Worm (Caenorhabditis elegans): ENCODE data around the gene F11G11.14.
A peak's percentile ranks its signal among the peaks of the same experiment; 100 is the strongest.

The F11G11.14 gene

DNA sequence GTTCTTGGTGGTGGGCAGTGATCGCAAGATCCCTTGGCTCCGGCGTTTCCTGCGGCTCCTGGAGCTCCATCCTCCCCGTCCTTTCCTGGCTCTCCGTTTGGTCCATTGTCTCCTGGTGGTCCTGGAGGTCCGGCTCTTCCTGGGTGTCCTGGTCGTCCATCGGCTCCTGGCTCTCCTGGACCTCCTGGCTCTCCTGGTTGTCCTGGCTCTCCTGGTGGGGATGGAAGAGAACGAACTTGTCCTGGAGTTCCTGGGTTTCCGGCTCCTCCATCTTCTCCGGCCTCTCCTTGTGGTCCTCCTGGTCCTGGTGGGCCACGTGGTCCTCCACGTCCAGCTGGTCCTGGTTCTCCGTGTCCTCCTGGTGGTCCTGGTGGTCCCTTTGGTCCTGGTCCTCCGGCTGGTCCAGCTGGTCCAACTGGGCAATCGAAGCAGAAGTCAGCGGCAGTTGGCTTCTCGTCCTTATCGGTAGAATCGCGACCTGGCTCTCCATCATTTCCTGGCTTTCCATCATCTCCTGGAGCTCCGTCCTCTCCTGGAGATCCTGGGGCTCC, 6.4 kb downstream of the F11G11.14 start:
- TF ChIP-seq egl-43 (GFP tag; IDR thresholded peaks at IDR 0.05) (0 out of 2 replicates have a peak, but pooled peaks have one; percentile 33), aha-1 (tag) (peak; percentile 7), ctbp-1 (GFP tag; IDR thresholded peaks at IDR 0.05) (0 out of 2 replicates have a peak, but pooled peaks have one; percentile 29), lir-3 (tag; optimal IDR thresholded peaks at IDR 0.05) (no peak), madf-9 (GFP tag; conservative IDR thresholded peaks at IDR 0.05) (peak; percentile 2; the same call in 1 of the 2 replicates), set-16 (GFP tag; IDR thresholded peaks at IDR 0.05) (peak; percentile 98)

DNA sequence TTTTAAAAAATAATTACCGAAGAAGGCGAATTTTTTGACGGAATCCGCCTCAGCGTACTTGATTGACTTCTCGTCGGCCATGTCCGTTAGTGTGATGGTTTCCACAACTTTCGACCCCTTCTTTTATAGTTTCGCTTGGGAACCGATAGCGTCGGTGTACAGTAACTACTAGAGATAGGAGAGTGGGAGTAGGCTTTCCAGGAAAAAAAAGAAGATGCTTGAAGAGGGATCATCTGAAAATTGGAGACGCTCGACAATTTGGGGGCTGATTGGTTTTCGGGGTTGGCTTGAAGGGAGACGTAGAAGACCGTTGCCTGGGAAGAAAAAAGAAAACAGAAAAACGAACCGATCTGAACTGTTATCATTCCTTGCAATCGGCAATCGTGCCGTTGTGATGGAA, 7.2 kb downstream of the F11G11.14 start, which contains the start of gene col-20:
TSS of gene col-20 (minus strand) at position 101 of the 400 bp plus-strand sequence.
- no peak for TF ChIP-seq ztf-7 (tag; optimal IDR thresholded peaks at IDR 0.05)
- TF ChIP-seq F26F4.8 (GFP tag; conservative IDR thresholded peaks at IDR 0.05): no peak
- no peak for TF ChIP-seq spr-1 (tag; optimal IDR thresholded peaks at IDR 0.05)
- TF ChIP-seq Y75B8A.6 (GFP tag; IDR thresholded peaks at IDR 0.05): no peak
- no peak for TF ChIP-seq mes-2 (tag; optimal IDR thresholded peaks at IDR 0.05; ENCODE audit: poor library complexity, severe bottlenecking)
- TF ChIP-seq daf-19 (GFP tag; conservative IDR thresholded peaks at IDR 0.05): no peak
- no peak for TF ChIP-seq jun-1 (tag; optimal IDR thresholded peaks at IDR 0.05)
- no peak for TF ChIP-seq Y105C5A.15 (GFP tag; IDR thresholded peaks at IDR 0.05)
- no peak for TF ChIP-seq set-16 (GFP tag; IDR thresholded peaks at IDR 0.05)
- TF ChIP-seq zfp-2 (tag; optimal IDR thresholded peaks at IDR 0.05): no peak
- TF ChIP-seq dmd-8 (GFP tag; IDR thresholded peaks at IDR 0.05): no peak
- TF ChIP-seq zip-11 (GFP tag; IDR thresholded peaks at IDR 0.05): no peak
- no peak for TF ChIP-seq nhr-48 (tag; optimal IDR thresholded peaks at IDR 0.05)
- TF ChIP-seq hlh-11 (tag; optimal IDR thresholded peaks at IDR 0.05): no peak
- no peak for TF ChIP-seq Y48G9A.11 (GFP tag; IDR thresholded peaks at IDR 0.05)
- TF ChIP-seq snpc-4 (tag; optimal IDR thresholded peaks at IDR 0.05): no peak
- no peak for TF ChIP-seq ceh-20 (GFP tag; IDR thresholded peaks at IDR 0.05)
- TF ChIP-seq madf-5 (GFP tag; IDR thresholded peaks at IDR 0.05): no peak

DNA sequence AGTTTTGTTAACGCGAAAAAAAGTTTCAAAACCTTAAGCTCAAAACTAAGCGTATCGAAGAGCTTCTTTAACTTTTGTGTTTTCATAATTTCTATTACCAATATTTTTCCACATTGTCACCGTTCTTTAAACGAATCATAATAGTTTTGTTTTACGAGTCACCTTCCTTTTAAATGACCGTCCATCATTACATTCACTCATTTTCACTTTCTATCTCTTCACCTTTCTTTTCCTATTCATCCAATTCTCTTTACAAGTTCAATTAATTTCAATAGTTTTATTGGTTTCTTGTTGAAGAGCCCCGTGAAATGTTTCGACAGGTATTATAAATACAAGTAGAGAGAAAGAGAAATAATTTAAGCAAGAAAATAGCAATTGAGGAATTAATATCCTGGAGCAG, 8.4 kb downstream of the F11G11.14 start:
- TF ChIP-seq ceh-82 (tag; optimal IDR thresholded peaks at IDR 0.05) (peak; percentile 20), arid-1 (GFP tag; conservative IDR thresholded peaks at IDR 0.05) (no peak)

DNA sequence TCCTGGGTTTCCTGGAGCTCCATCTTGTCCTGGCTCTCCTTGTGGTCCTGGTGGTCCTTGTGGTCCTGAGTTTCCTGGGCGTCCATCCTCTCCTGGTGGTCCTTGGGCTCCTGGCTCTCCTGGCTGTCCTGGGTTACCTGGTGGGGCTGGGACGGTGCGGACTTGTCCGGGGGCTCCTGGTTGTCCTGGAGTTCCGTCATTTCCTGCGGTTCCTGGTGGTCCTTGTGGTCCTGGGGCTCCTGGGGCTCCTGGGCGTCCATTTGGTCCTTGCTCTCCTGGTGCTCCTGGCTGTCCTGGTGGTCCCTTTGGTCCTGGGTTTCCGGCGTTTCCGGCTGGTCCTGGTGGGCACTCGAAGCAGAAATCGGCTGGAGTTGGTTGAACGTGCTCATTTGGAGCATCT, 8.9 kb downstream of the F11G11.14 start:
- TF ChIP-seq madf-5 (GFP tag; IDR thresholded peaks at IDR 0.05): 0 out of 4 replicates have a peak, but pooled peaks of 1 of the 2 experiments have one; percentile 49
- TF ChIP-seq F26F4.8 (GFP tag; conservative IDR thresholded peaks at IDR 0.05): 0 out of 2 replicates have a peak, but pooled peaks have one; percentile 24
- peak; percentile 98 for TF ChIP-seq set-16 (GFP tag; IDR thresholded peaks at IDR 0.05)
- 0 out of 2 replicates have a peak, but pooled peaks have one; percentile 17 for TF ChIP-seq T26A8.4 (GFP tag; IDR thresholded peaks at IDR 0.05)
- 0 out of 2 replicates have a peak, but pooled peaks have one; percentile 13 for TF ChIP-seq Y48G9A.11 (GFP tag; IDR thresholded peaks at IDR 0.05)

DNA sequence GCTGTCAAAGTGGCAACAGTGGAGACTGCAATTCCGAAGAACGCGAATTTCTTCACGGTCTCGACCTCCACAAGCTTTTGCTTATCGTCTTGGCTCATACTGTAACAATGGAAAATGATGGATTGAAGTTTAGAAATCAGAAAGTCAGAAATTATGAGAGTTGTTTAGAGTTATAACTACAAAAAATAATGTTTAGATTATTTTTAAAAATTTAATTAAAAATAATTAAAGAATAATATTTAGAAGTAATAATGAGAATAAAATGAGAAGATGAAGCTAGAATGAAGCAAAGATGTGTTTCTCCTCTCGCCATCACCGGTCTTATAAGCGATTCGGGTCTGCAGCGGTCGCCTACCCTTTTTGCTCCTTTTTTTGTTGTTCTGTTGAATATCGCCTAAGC, 9.5 kb downstream of the F11G11.14 start, which contains the start of gene col-73:
TSS of gene col-73 (minus strand) at position 101 of the 400 bp plus-strand sequence.
- no peak for TF ChIP-seq daf-12 (tag; optimal IDR thresholded peaks at IDR 0.05)

DNA sequence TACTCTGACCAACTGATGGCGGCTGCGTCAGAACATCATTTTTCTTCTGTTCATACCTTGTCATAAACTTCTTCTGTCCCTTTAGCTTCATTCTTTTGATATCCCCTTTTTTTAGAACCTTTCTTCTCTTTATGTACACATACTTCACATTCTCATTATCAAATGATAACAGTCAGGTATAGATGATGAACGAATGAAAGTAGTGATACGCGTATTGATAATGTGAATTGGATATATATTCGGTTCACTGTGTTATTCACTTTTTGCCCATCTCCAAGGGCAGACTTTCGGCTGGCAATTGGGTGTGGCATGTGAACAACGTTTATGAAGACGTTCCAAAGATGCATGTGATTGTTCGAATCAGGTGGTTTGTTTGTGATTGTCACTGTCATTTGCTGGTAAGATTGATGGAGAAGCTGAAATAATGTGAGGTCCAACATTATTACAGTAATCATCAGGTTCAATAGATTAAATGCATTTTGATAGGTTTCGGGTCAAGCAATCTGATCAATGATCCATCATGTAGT, 10.9 kb downstream of the F11G11.14 start, which contains the start of gene F11G11.15:
TSS of gene F11G11.15 (plus strand) at position 511 of the 527 bp plus-strand sequence.
- peak; percentile 81 for TF ChIP-seq mxl-3 (GFP tag; optimal IDR thresholded peaks at IDR 0.05)
- TF ChIP-seq nhr-28 (tag; optimal IDR thresholded peaks at IDR 0.05): peak; percentile 33
- no peak for TF ChIP-seq nhr-41 (GFP tag; IDR thresholded peaks at IDR 0.05)
- peak; percentile 66 for TF ChIP-seq hlh-30 (tag; optimal IDR thresholded peaks at IDR 0.05; ENCODE audit: insufficient read depth)
- peak; percentile 45 for TF ChIP-seq hlh-11 (tag; optimal IDR thresholded peaks at IDR 0.05)
- peak in 1 of 2 experiments; percentile 31 for TF ChIP-seq mdl-1 (tag; optimal IDR thresholded peaks at IDR 0.05)
- TF ChIP-seq Y48G9A.11 (GFP tag; IDR thresholded peaks at IDR 0.05): no peak
- peak; percentile 96 for TF ChIP-seq aha-1 (tag)
- TF ChIP-seq ces-1 (GFP tag; optimal IDR thresholded peaks at IDR 0.05): no peak
- no peak for TF ChIP-seq nhr-25 (tag; optimal IDR thresholded peaks at IDR 0.05; ENCODE audit: borderline replicate concordance, insufficient read depth)
- peak; percentile 68 for TF ChIP-seq nhr-48 (tag; optimal IDR thresholded peaks at IDR 0.05)
